Fruit fly (Drosophila melanogaster) whole organism, embryonic: ENCODE results near the gene GstO2.

Source experiments
- CG10267 ChIP-seq: fragments of 200-800 bp; sonication (Bioruptor generic); optimal IDR thresholded peaks from 2 replicates; lab custom pipeline; 2018; ENCODE audit warnings: missing biosample characterization, mild to moderate bottlenecking, missing genetic modification characterization, moderate library complexity
- CG10321 ChIP-seq: fragments of 200-800 bp; sonication (Bioruptor generic); IDR thresholded peaks from 2 replicates; pipeline ENCODE4 v1.3.6; 2022; ENCODE audit warnings: missing biosample characterization, missing genetic modification characterization
- CG10979 ChIP-seq: fragments of 200-800 bp; sonication (Bioruptor generic); optimal IDR thresholded peaks from 2 replicates; lab custom pipeline; 2018; ENCODE audit warnings: missing biosample characterization, mild to moderate bottlenecking, missing genetic modification characterization, moderate library complexity
- CG11504 ChIP-seq: fragments of 200-800 bp; sonication (Bioruptor generic); optimal IDR thresholded peaks from 3 replicates; lab custom pipeline; 2019; ENCODE audit warnings: missing biosample characterization, mild to moderate bottlenecking, missing genetic modification characterization, moderate library complexity
- CG11560 ChIP-seq: fragments of 200-800 bp; sonication (Bioruptor generic); IDR thresholded peaks from 3 replicates; pipeline ENCODE4 v1.3.6; 2022; ENCODE audit warnings: missing biosample characterization, missing genetic modification characterization
- CG11723 ChIP-seq: fragments of 200-800 bp; sonication (Bioruptor generic); optimal IDR thresholded peaks from 2 replicates; lab custom pipeline; 2017; ENCODE audit warnings: missing biosample characterization, mild to moderate bottlenecking, missing genetic modification characterization
- CG12155 ChIP-seq: fragments of 200-800 bp; sonication (Bioruptor generic); optimal IDR thresholded peaks from 3 replicates; lab custom pipeline; 2016; ENCODE audit warnings: missing biosample characterization, missing genetic modification characterization
- CG12219 ChIP-seq: fragments of 200-800 bp; sonication (Bioruptor generic); optimal IDR thresholded peaks from 3 replicates; lab custom pipeline; 2018; ENCODE audit warnings: missing biosample characterization, mild to moderate bottlenecking, missing genetic modification characterization
- CG1233 ChIP-seq: fragments of 200-800 bp; sonication (Bioruptor generic); optimal IDR thresholded peaks from 4 replicates; lab custom pipeline; 2018; ENCODE audit warnings: missing biosample characterization, mild to moderate bottlenecking, missing genetic modification characterization
- CG12391 ChIP-seq: fragments of 200-800 bp; sonication (Bioruptor generic); optimal IDR thresholded peaks from 3 replicates; lab custom pipeline; 2018; ENCODE audit warnings: missing biosample characterization, mild to moderate bottlenecking, missing genetic modification characterization, moderate library complexity
- CG13424 ChIP-seq: fragments of 200-800 bp; sonication (Bioruptor generic); optimal IDR thresholded peaks from 2 replicates; lab custom pipeline; 2019; ENCODE audit warnings: missing biosample characterization, mild to moderate bottlenecking, missing genetic modification characterization, moderate library complexity
- CG13775 ChIP-seq: fragments of 200-800 bp; sonication (Bioruptor generic); optimal IDR thresholded peaks from 3 replicates; lab custom pipeline; 2017; ENCODE audit warnings: missing biosample characterization, mild to moderate bottlenecking, missing genetic modification characterization
- CG15269 ChIP-seq: fragments of 200-800 bp; sonication (Bioruptor generic); optimal IDR thresholded peaks from 2 replicates; lab custom pipeline; 2018; ENCODE audit warnings: missing biosample characterization, mild to moderate bottlenecking, missing genetic modification characterization, moderate library complexity
- CG17359 ChIP-seq: fragments of 200-800 bp; sonication (Bioruptor generic); optimal IDR thresholded peaks from 3 replicates; lab custom pipeline; 2018; ENCODE audit warnings: missing biosample characterization, mild to moderate bottlenecking, missing genetic modification characterization, moderate library complexity
- CG1792 ChIP-seq: fragments of 200-800 bp; sonication (Bioruptor generic); optimal IDR thresholded peaks from 2 replicates; lab custom pipeline; 2016; ENCODE audit warnings: missing biosample characterization, missing genetic modification characterization
- CG4424 ChIP-seq: fragments of 200-800 bp; sonication (Bioruptor generic); optimal IDR thresholded peaks from 3 replicates; lab custom pipeline; 2016; ENCODE audit warnings: missing biosample characterization, missing genetic modification characterization
- CG4730 ChIP-seq: fragments of 200-800 bp; sonication (Bioruptor generic); IDR thresholded peaks from 2 replicates; pipeline ENCODE4 v1.3.6; 2022; ENCODE audit warnings: missing biosample characterization, missing genetic modification characterization
- CG5180 ChIP-seq: fragments of 200-800 bp; sonication (Bioruptor generic); optimal IDR thresholded peaks from 3 replicates; lab custom pipeline; 2017; ENCODE audit warnings: missing biosample characterization, missing genetic modification characterization, mild to moderate bottlenecking, moderate library complexity, missing genetic modification reagents
- CG7839 ChIP-seq: fragments of 200-800 bp; sonication (Bioruptor generic); optimal IDR thresholded peaks from 3 replicates; lab custom pipeline; 2018; ENCODE audit warnings: missing biosample characterization, mild to moderate bottlenecking, missing genetic modification characterization, moderate library complexity
- CG7963 ChIP-seq: fragments of 200-800 bp; sonication (Bioruptor generic); IDR thresholded peaks from 3 replicates; pipeline ENCODE4 v1.3.6; 2022; ENCODE audit warnings: missing biosample characterization, missing genetic modification characterization; ENCODE audit not compliant: partially characterized antibody
- CG8089 ChIP-seq: fragments of 200-800 bp; sonication (Bioruptor generic); optimal IDR thresholded peaks from 3 replicates; lab custom pipeline; 2016; ENCODE audit warnings: missing biosample characterization, missing genetic modification characterization
- CG8281 ChIP-seq: fragments of 200-800 bp; sonication (Bioruptor generic); optimal IDR thresholded peaks from 2 replicates; lab custom pipeline; 2018; ENCODE audit warnings: missing biosample characterization, mild to moderate bottlenecking, missing genetic modification characterization, moderate library complexity
- CG8944 ChIP-seq: fragments of 200-800 bp; sonication (Bioruptor generic); optimal IDR thresholded peaks from 3 replicates; lab custom pipeline; 2016; ENCODE audit warnings: missing biosample characterization, missing genetic modification characterization
- CG9437 ChIP-seq: fragments of 200-800 bp; sonication (Bioruptor generic); optimal IDR thresholded peaks from 2 replicates; lab custom pipeline; 2018; ENCODE audit warnings: missing biosample characterization, mild to moderate bottlenecking, missing genetic modification characterization
- CG9609 ChIP-seq: fragments of 200-800 bp; sonication (Bioruptor generic); optimal IDR thresholded peaks from 3 replicates; lab custom pipeline; 2016; ENCODE audit warnings: missing biosample characterization, missing genetic modification characterization
- D19A ChIP-seq: fragments of 200-800 bp; optimal IDR thresholded peaks from 3 replicates; lab custom pipeline; 2019; ENCODE audit warnings: missing biosample characterization, mild to moderate bottlenecking, missing genetic modification characterization, moderate library complexity
- Dbx ChIP-seq: fragments of 200-800 bp; sonication (Bioruptor generic); IDR thresholded peaks from 3 replicates; pipeline ENCODE4 v1.3.6; 2022; ENCODE audit warnings: missing biosample characterization, missing genetic modification characterization
- Dfd ChIP-seq, 2 experiments: fragments of >200 bp; optimal IDR thresholded peaks; 2 replicates each; lab custom pipeline; 2017; ENCODE audit warnings: missing biosample characterization in 2 of 2, missing genetic modification characterization in 2 of 2
- HLH3B ChIP-seq: fragments of 200-800 bp; sonication (Bioruptor generic); IDR thresholded peaks from 2 replicates; pipeline ENCODE4 v1.3.6; 2022; ENCODE audit warnings: missing biosample characterization, missing genetic modification characterization
- Jarid2 ChIP-seq: fragments of 200-800 bp; sonication (Bioruptor generic); optimal IDR thresholded peaks from 3 replicates; lab custom pipeline; 2017; ENCODE audit warnings: mild to moderate bottlenecking, missing biosample characterization, missing genetic modification reagents, missing genetic modification characterization
- Lpt ChIP-seq: fragments of >200 bp; optimal IDR thresholded peaks from 2 replicates; lab custom pipeline; 2018; ENCODE audit warnings: missing biosample characterization, missing genetic modification characterization
- MESR4 ChIP-seq: fragments of 200-800 bp; sonication (Bioruptor generic); optimal IDR thresholded peaks from 2 replicates; lab custom pipeline; 2018; ENCODE audit warnings: missing biosample characterization, mild to moderate bottlenecking, missing genetic modification characterization, moderate library complexity
- Med ChIP-seq: fragments of 200-800 bp; sonication (Bioruptor generic); peaks from one replicate; lab custom pipeline; 2016; ENCODE audit warnings: missing biosample characterization, missing genetic modification characterization, mild to moderate bottlenecking, inconsistent platforms, moderate library complexity
- amos ChIP-seq: fragments of 200-800 bp; sonication (Bioruptor generic); IDR thresholded peaks from 2 replicates; pipeline ENCODE4 v1.3.6; 2022; ENCODE audit warnings: missing biosample characterization, missing genetic modification characterization; ENCODE audit not compliant: partially characterized antibody
- ap ChIP-seq: fragments of 200-800 bp; sonication (Bioruptor generic); IDR thresholded peaks from 2 replicates; pipeline ENCODE4 v1.3.6; 2022; ENCODE audit warnings: missing biosample characterization, missing genetic modification characterization
- ara ChIP-seq: fragments of 200-800 bp; sonication (Bioruptor generic); IDR thresholded peaks from 2 replicates; pipeline ENCODE4 v1.3.6; 2022; ENCODE audit warnings: missing biosample characterization, missing genetic modification characterization
- chinmo ChIP-seq: fragments of 200-800 bp; sonication (Bioruptor generic); IDR thresholded peaks from 4 replicates; pipeline ENCODE4 v1.3.6; 2022; ENCODE audit warnings: missing biosample characterization, missing genetic modification characterization; ENCODE audit not compliant: partially characterized antibody
- ci ChIP-seq: fragments of 200-800 bp; sonication (Bioruptor generic); IDR thresholded peaks from 3 replicates; pipeline ENCODE4 v1.3.6; 2022; ENCODE audit warnings: missing biosample characterization, missing genetic modification characterization
- crc ChIP-seq: fragments of 200-800 bp; sonication (Bioruptor generic); optimal IDR thresholded peaks from 2 replicates; lab custom pipeline; 2016; ENCODE audit warnings: missing biosample characterization, missing genetic modification characterization
- dmrt11E ChIP-seq: fragments of 200-800 bp; sonication (Bioruptor generic); optimal IDR thresholded peaks from 3 replicates; lab custom pipeline; 2018; ENCODE audit warnings: missing biosample characterization, mild to moderate bottlenecking, missing genetic modification characterization, moderate library complexity
- hb ChIP-seq: fragments of 200-800 bp; sonication (Bioruptor generic); IDR thresholded peaks from 3 replicates; pipeline ENCODE4 v1.3.6; 2022; ENCODE audit warnings: missing biosample characterization, missing genetic modification characterization; ENCODE audit not compliant: partially characterized antibody
- hbn ChIP-seq: fragments of 200-800 bp; sonication (Bioruptor generic); IDR thresholded peaks from 2 replicates; pipeline ENCODE4 v1.3.6; 2022; ENCODE audit warnings: missing biosample characterization, missing genetic modification characterization; ENCODE audit not compliant: partially characterized antibody
- inv ChIP-seq: fragments of 200-800 bp; sonication (Bioruptor generic); IDR thresholded peaks from 2 replicates; pipeline ENCODE4 v1.3.6; 2022; ENCODE audit warnings: missing biosample characterization, missing genetic modification characterization; ENCODE audit not compliant: partially characterized antibody
- kah ChIP-seq: fragments of 200-800 bp; sonication (Bioruptor generic); optimal IDR thresholded peaks from 2 replicates; lab custom pipeline; 2018; ENCODE audit warnings: missing biosample characterization, mild to moderate bottlenecking, missing genetic modification characterization
- nom ChIP-seq: fragments of 200-800 bp; sonication (Bioruptor generic); optimal IDR thresholded peaks from 2 replicates; lab custom pipeline; 2017; ENCODE audit warnings: missing biosample characterization, missing genetic modification characterization, mild to moderate bottlenecking, moderate library complexity, missing genetic modification reagents
- salm ChIP-seq: fragments of 200-800 bp; sonication (Bioruptor generic); optimal IDR thresholded peaks from 2 replicates; lab custom pipeline; 2018; ENCODE audit warnings: missing biosample characterization, mild to moderate bottlenecking, missing genetic modification characterization
- stwl ChIP-seq: fragments of 200-800 bp; sonication (Bioruptor generic); optimal IDR thresholded peaks from 3 replicates; lab custom pipeline; 2018; ENCODE audit warnings: missing biosample characterization, mild to moderate bottlenecking, missing genetic modification characterization, moderate library complexity
- vvl ChIP-seq: fragments of 200-800 bp; sonication (Bioruptor generic); IDR thresholded peaks from 2 replicates; pipeline ENCODE4 v1.3.6; 2022; ENCODE audit warnings: missing biosample characterization, missing genetic modification characterization
- zen ChIP-seq: fragments of 200-800 bp; sonication (Bioruptor generic); optimal IDR thresholded peaks from 3 replicates; lab custom pipeline; 2018; ENCODE audit warnings: missing biosample characterization, mild to moderate bottlenecking, missing genetic modification characterization, moderate library complexity

GstO2 gene

dm6 chr3L:8506975-8507441 lies 16.3 kb downstream of the GstO2 start, which contains the start of gene CG43163 (continued):
- peak; percentile 55 for TF ChIP-seq D19A (tag; lab: Kevin White, UChicago)
- peak; percentile 81 for TF ChIP-seq CG12391 (tag; lab: Kevin White, UChicago)
- peak; percentile 32; the same call in 1 of the 2 replicates for TF ChIP-seq hbn (GFP tag; lab: Robert Waterston, UW)
- peak; percentile 53; the same call in 1 of the 2 replicates for TF ChIP-seq HLH3B (GFP tag; lab: Robert Waterston, UW)
- peak; percentile 6 for TF ChIP-seq CG9609 (GFP tag; lab: Kevin White, UChicago)
- TF ChIP-seq Jarid2: peak; percentile 77
- TF ChIP-seq CG8089 (GFP tag; lab: Kevin White, UChicago): peak; percentile 50
- TF ChIP-seq Lpt (GFP tag; lab: Kevin White, UChicago): no peak
- peak; percentile 83 for TF ChIP-seq ci (GFP tag; lab: Robert Waterston, UW)
- peak; percentile 68 for TF ChIP-seq CG13424 (tag; lab: Kevin White, UChicago)
- TF ChIP-seq nom (GFP tag; lab: Kevin White, UChicago): peak; percentile 49
- 0 out of 2 replicates have a peak, but pooled peaks have one; percentile 27 for TF ChIP-seq ap (GFP tag; lab: Robert Waterston, UW)
- TF ChIP-seq MESR4: peak; percentile 56
- TF ChIP-seq dmrt11E (tag; lab: Kevin White, UChicago): peak; percentile 61
- TF ChIP-seq CG11723: no peak
- TF ChIP-seq Dfd (GFP tag; optimal IDR thresholded peaks at IDR 0.05; lab: Kevin White, UChicago): no peak
- peak; percentile 52 for TF ChIP-seq CG1233 (GFP tag; lab: Kevin White, UChicago)
- peak; percentile 88 for TF ChIP-seq vvl (GFP tag; lab: Robert Waterston, UW)
- TF ChIP-seq CG10979 (tag; lab: Kevin White, UChicago): peak; percentile 71
- TF ChIP-seq ara: peak; percentile 78
- peak; percentile 62 for TF ChIP-seq CG10267
- no peak for TF ChIP-seq CG8944
- TF ChIP-seq kah (GFP tag; lab: Kevin White, UChicago): peak; percentile 53
- no peak for TF ChIP-seq CG1792 (GFP tag; lab: Kevin White, UChicago)
- 0 out of 2 replicates have a peak, but pooled peaks have one; percentile 17 for TF ChIP-seq CG10321
- peak; percentile 64 for TF ChIP-seq CG12155 (GFP tag; lab: Kevin White, UChicago)
- peak; percentile 66 for TF ChIP-seq CG4424 (GFP tag; lab: Kevin White, UChicago)
- peak; percentile 78 for TF ChIP-seq stwl (tag; lab: Kevin White, UChicago)
- no peak for TF ChIP-seq inv
- TF ChIP-seq CG7963: no peak
- peak; percentile 77; the same call in 2 of the 4 replicates for TF ChIP-seq chinmo (GFP tag; lab: Robert Waterston, UW)
- TF ChIP-seq Dbx (GFP tag; lab: Robert Waterston, UW): peak; percentile 61; the same call in 1 of the 3 replicates
- no peak for TF ChIP-seq crc
- TF ChIP-seq salm (tag; lab: Kevin White, UChicago): peak; percentile 47
- TF ChIP-seq hb (GFP tag; lab: Robert Waterston, UW): no peak
- no peak for TF ChIP-seq CG11504 (tag; lab: Kevin White, UChicago)
- no peak for TF ChIP-seq CG8281 (tag; lab: Kevin White, UChicago)
- TF ChIP-seq Med (GFP tag; lab: Kevin White, UChicago): peak; percentile 93
- peak; percentile 44 for TF ChIP-seq CG13775
- TF ChIP-seq CG15269 (tag; lab: Kevin White, UChicago): peak; percentile 67
- peak; percentile 27 for TF ChIP-seq CG5180 (GFP tag; lab: Kevin White, UChicago)
- peak; percentile 73 for TF ChIP-seq CG7839 (tag; lab: Kevin White, UChicago)
- no peak for TF ChIP-seq amos (GFP tag; lab: Robert Waterston, UW)
- TF ChIP-seq zen (tag; lab: Kevin White, UChicago): peak; percentile 60
- no peak for TF ChIP-seq CG11560 (tag; lab: Robert Waterston, UW)
- peak; percentile 62 for TF ChIP-seq CG17359 (tag; lab: Kevin White, UChicago)
- no peak for TF ChIP-seq CG4730
- peak; percentile 37 for TF ChIP-seq CG9437
- TF ChIP-seq CG12219 (GFP tag; lab: Kevin White, UChicago): peak; percentile 47
